Fruit fly (Drosophila melanogaster): ENCODE results near the gene Abl.
"Not testable (repeated sequence)": the region's sequence is repeated elsewhere in the genome, so short reads cannot be mapped to it uniquely, and the experiment has no call there.

The Abl gene

dm6 chr3L:16587994-16588622 is 59.6 kb downstream of the Abl start:
- no peak for TF ChIP-seq insv (optimal IDR thresholded peaks at IDR 0.05)
- TF ChIP-seq psq (optimal IDR thresholded peaks at IDR 0.05), result no peak
- TF ChIP-seq ttk (optimal IDR thresholded peaks at IDR 0.05), result no peak
- TF ChIP-seq Myc (optimal IDR thresholded peaks at IDR 0.05), result no peak
- TF ChIP-seq h (optimal IDR thresholded peaks at IDR 0.05), result no peak
- no peak for TF ChIP-seq Sin3A (optimal IDR thresholded peaks at IDR 0.05)

- TF ChIP-seq Sin3A (optimal IDR thresholded peaks at IDR 0.05) (no peak), ttk (optimal IDR thresholded peaks at IDR 0.05) (no peak), h (optimal IDR thresholded peaks at IDR 0.05) (no peak), insv (optimal IDR thresholded peaks at IDR 0.05) (no peak), psq (optimal IDR thresholded peaks at IDR 0.05) (no peak), Myc (optimal IDR thresholded peaks at IDR 0.05) (no peak)
These were observed 60.7 kb downstream of the Abl start, which contains the start of the genes Syx8 and CG32163 for dm6 chr3L:16586989-16587388. TSS of gene Syx8 (minus strand) at chr3L:16587057. TSS of gene CG32163 (plus strand) at chr3L:16587157.

DNA sequence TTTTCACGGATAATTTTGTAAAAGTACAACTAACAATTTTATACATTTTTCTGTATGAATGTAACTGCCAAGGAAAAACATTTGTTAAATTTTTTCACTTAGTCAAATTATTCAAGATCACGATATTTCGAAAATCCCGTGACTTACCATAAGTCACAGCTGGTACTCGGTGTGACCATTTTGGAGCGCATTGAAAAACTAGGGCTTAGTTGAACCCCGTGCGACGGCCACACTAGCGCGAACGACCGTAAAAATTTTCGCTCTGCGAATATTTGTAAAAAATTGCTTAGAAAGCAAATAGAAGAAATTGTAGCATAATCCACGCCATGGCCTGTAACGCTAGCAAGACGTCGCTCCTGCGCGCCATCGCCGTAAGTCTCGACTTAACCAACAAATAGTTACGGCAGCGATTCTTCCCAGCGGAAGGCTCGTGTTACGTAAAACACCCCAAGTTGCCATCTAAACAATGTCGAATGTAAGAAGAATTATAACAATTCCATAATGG is 63.6 kb downstream of the Abl start, which contains the start of gene UQCR-C2:
UQCR-C2 (plus strand) TSS at position 51 of the 505 bp plus-strand sequence.
- TF ChIP-seq ttk (optimal IDR thresholded peaks at IDR 0.05) (no peak), Sin3A (optimal IDR thresholded peaks at IDR 0.05) (no peak), Myc (optimal IDR thresholded peaks at IDR 0.05) (no peak), insv (optimal IDR thresholded peaks at IDR 0.05) (no peak), psq (optimal IDR thresholded peaks at IDR 0.05) (no peak), h (optimal IDR thresholded peaks at IDR 0.05) (no peak)

DNA sequence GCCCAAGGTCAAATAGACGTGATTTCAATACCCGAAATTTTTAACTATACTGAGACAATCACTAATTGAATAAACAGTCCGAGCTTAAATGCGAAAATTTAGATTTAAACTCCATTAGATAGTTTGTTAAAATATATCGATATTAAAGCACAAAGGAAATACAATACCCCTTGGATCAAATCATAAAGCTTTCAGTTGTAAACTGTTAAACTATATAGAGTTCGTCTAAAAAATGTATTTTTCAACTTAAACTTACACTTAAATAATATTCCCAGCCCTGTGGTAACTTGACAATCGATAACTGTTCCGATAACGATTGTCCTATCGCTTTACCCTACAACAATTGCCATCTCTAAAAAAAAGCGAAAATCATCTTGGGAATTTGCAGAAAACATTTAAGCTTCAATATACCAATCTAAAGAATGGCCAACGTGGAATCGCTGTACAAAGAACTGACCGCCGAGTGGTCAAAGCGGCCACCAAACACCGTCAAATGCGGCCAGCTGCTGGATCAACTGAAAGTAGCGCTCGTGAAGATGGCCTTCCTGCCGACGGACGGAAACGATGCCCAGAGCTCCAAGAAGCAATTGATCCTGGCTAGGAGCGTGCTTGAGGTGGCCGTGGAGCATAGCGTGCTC is 64.9 kb downstream of the Abl start, which contains the start of gene Rpn12:
Rpn12 (plus strand) TSS at position 351 of the 638 bp plus-strand sequence.
- TF ChIP-seq insv (optimal IDR thresholded peaks at IDR 0.05) (no peak), Myc (optimal IDR thresholded peaks at IDR 0.05) (no peak), psq (optimal IDR thresholded peaks at IDR 0.05) (no peak), Sin3A (optimal IDR thresholded peaks at IDR 0.05) (no peak), h (optimal IDR thresholded peaks at IDR 0.05) (no peak), ttk (optimal IDR thresholded peaks at IDR 0.05) (no peak)

DNA sequence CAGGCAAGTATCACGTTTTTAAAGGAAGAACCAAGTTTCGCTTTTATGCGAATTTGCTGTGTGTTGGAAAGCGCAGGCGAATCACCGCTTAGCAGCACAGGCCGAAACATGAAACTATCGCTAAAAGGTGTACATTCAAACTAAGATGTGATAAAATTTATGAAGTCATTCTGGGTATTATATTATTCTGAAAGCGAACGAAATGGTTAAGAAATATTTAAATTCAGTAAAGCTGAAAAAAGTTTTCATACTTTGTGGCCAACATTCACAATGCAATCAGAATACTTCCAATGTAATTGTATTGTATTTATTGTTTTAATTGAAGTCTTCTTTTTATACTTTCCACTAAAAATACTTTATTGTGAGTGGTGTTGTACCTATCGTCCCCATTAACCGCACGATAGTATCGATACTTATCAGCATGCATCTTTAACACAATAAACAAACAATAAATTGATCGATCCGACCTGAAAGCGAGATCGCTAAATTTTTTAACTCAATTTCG is 66.4 kb downstream of the Abl start, which contains the start of gene Smn:
Smn (minus strand) TSS at position 347 of the 505 bp plus-strand sequence.
- TF ChIP-seq insv (optimal IDR thresholded peaks at IDR 0.05) (no peak), ttk (optimal IDR thresholded peaks at IDR 0.05) (no peak), Sin3A (optimal IDR thresholded peaks at IDR 0.05) (no peak), psq (optimal IDR thresholded peaks at IDR 0.05) (no peak), Myc (optimal IDR thresholded peaks at IDR 0.05) (no peak), h (optimal IDR thresholded peaks at IDR 0.05) (no peak)

DNA sequence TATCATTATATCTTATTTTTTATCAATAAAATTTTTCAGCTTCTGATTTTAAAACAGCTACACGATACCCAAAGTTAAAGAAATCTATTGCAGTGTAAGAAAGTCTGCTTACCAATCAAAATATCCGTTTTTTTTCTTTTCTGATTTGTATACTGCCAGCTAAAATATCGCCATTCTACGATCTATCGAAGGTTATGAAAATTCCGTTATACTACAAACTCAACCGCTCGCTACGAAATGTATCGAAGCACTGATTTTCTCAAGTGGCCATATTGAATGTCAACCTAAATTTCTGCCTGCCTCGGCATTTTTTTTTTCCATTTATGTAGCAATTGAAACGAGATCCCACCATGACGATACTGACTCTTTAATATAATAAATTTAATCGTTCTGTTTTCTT is 67.6 kb downstream of the Abl start, which contains the start of gene nxf2:
nxf2 (minus strand) TSS at position 258 of the 400 bp plus-strand sequence.
- TF ChIP-seq h (optimal IDR thresholded peaks at IDR 0.05) (no peak), ttk (optimal IDR thresholded peaks at IDR 0.05) (no peak), insv (optimal IDR thresholded peaks at IDR 0.05) (no peak), Sin3A (optimal IDR thresholded peaks at IDR 0.05) (no peak), Myc (optimal IDR thresholded peaks at IDR 0.05) (no peak), psq (optimal IDR thresholded peaks at IDR 0.05) (no peak)

DNA sequence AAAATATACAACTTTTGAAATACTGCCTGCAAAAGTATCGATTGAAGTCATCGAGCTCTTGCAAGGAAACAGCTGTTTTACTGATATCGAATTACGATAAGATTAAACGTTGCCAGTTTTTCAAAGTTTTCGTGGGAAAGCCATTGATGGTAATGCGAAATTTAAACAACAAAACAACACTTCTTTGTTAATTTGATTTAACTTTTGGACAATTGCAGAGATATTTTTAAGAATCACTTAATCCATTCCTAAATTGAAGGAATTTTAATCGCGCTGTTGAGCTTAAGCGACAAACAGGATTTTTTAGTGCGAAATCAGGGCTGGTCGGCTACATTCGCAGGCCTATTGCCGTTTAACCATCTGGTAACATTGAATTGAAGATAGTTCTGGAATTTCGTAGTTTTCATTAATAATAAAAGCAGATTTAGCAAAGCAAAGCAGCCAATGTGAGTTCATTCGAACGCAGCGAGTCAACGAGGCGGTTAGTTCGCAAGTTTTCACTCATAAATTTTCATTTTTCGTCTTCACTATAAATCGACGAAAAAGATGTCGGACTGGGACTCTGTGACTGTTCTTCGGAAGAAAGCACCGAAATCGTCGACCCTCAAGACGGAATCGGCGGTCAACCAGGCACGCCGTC is 73.3 kb downstream of the Abl start, which contains the start of gene mbf1:
mbf1 (plus strand) TSS at position 130 of the 640 bp plus-strand sequence.
- TF ChIP-seq Myc (optimal IDR thresholded peaks at IDR 0.05) (no peak), h (optimal IDR thresholded peaks at IDR 0.05) (no peak), ttk (optimal IDR thresholded peaks at IDR 0.05) (no peak), Sin3A (optimal IDR thresholded peaks at IDR 0.05) (no peak), insv (optimal IDR thresholded peaks at IDR 0.05) (no peak), psq (optimal IDR thresholded peaks at IDR 0.05) (no peak)

- TF ChIP-seq Myc, Sin3A, ttk (optimal IDR thresholded peaks at IDR 0.05): not testable (repeated sequence)
These were observed 74.4 kb downstream of the Abl start, which contains the start of gene Mipp1 for dm6 chr3L:16573234-16573633. TSS of gene Mipp1 (minus strand) at chr3L:16573334.

dm6 chr3L:16572208-16572607 is 75.5 kb downstream of the Abl start:
- TF ChIP-seq psq (optimal IDR thresholded peaks at IDR 0.05) (no peak), Myc (optimal IDR thresholded peaks at IDR 0.05) (no peak), h (optimal IDR thresholded peaks at IDR 0.05) (no peak), Sin3A (optimal IDR thresholded peaks at IDR 0.05) (no peak), insv (optimal IDR thresholded peaks at IDR 0.05) (no peak), ttk (optimal IDR thresholded peaks at IDR 0.05) (no peak)

DNA sequence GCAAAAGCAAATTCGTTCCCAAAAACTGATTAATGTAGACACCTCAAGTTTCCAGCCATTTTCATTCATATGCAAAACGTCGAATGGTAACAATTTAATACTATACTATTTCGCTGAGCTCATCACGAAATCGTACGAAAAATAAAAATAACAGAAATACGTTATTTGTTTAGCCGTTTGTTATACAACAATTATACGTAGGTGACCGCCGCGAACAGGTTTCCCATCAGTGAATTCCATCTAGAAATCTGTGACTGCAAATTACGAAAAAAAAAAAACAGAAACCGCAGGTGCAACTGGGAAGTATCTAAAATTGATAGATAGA is 76.0 kb downstream of the Abl start:
- TF ChIP-seq ttk (optimal IDR thresholded peaks at IDR 0.05), result no peak
- TF ChIP-seq Myc (optimal IDR thresholded peaks at IDR 0.05), result no peak
- no peak for TF ChIP-seq Sin3A (optimal IDR thresholded peaks at IDR 0.05)
- no peak for TF ChIP-seq insv (optimal IDR thresholded peaks at IDR 0.05)
- no peak for TF ChIP-seq h (optimal IDR thresholded peaks at IDR 0.05)
- TF ChIP-seq psq (optimal IDR thresholded peaks at IDR 0.05), result no peak

- TF ChIP-seq h (optimal IDR thresholded peaks at IDR 0.05), result no peak
- no peak for TF ChIP-seq Myc (optimal IDR thresholded peaks at IDR 0.05)
- no peak for TF ChIP-seq insv (optimal IDR thresholded peaks at IDR 0.05)
- TF ChIP-seq ttk (optimal IDR thresholded peaks at IDR 0.05), result no peak
- TF ChIP-seq psq (optimal IDR thresholded peaks at IDR 0.05), result no peak
- TF ChIP-seq Sin3A (optimal IDR thresholded peaks at IDR 0.05), result no peak
These were observed 76.5 kb downstream of the Abl start for dm6 chr3L:16571014-16571738.
